Worm (Caenorhabditis elegans): ENCODE data around the gene mak-2.

mak-2 gene

ce11 chrIV:873174-873788 is 11.9 kb upstream of the mak-2 start (continued):
- peak; percentile 71 for TF ChIP-seq D2030.7 (GFP tag; IDR thresholded peaks at IDR 0.05)
- TF ChIP-seq ceh-27 (GFP tag; optimal IDR thresholded peaks at IDR 0.05) = no peak
- TF ChIP-seq bed-2 (GFP tag; IDR thresholded peaks at IDR 0.05) = no peak
- TF ChIP-seq lin-26 (GFP tag; IDR thresholded peaks at IDR 0.05) = peak; percentile 58; the same call in 1 of the 2 replicates
- TF ChIP-seq B0261.1 (tag; optimal IDR thresholded peaks at IDR 0.05) = peak; percentile 48
- no peak for TF ChIP-seq cebp-1 (GFP tag; IDR thresholded peaks at IDR 0.05)
- TF ChIP-seq cebp-1 (tag; optimal IDR thresholded peaks at IDR 0.05) = peak; percentile 22
- TF ChIP-seq die-1 (tag; optimal IDR thresholded peaks at IDR 0.05) = no peak
- TF ChIP-seq ztf-18 (tag; optimal IDR thresholded peaks at IDR 0.05) = no peak
- TF ChIP-seq ccch-3 (GFP tag; optimal IDR thresholded peaks at IDR 0.05) = no peak
- TF ChIP-seq mel-28 (tag; optimal IDR thresholded peaks at IDR 0.05; ENCODE audit: borderline replicate concordance) = no peak
- TF ChIP-seq tbp1 (GFP tag; optimal IDR thresholded peaks at IDR 0.05) = peak; percentile 81
- peak; percentile 8 for TF ChIP-seq snpc-1.1 (tag; optimal IDR thresholded peaks at IDR 0.05; ENCODE audit: insufficient read depth)
- TF ChIP-seq dpl-1 (GFP tag; optimal IDR thresholded peaks at IDR 0.05) = peak; percentile 2
- TF ChIP-seq pha-4 (tag; optimal IDR thresholded peaks at IDR 0.05) = no peak
- no peak for TF ChIP-seq nhr-179 (tag; optimal IDR thresholded peaks at IDR 0.05)

DNA sequence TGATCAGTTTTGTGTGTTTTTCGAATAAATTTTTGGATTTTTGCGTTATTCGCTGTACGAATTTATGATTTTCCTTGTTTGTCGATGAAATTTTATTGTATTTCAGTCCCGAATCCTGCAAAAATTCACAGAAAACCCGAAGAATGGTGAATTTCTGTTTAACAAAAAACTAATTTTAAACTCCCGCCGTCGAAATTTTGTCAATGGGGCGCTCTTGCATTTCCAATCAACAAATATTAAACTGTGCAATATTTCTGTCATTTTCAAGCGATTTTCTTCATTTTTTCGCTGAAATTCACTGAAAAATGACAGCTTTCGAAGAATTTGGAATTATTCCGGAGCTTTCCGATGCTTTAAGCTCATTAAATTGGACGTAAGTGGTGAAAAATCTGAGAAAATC is 10.5 kb upstream of the mak-2 start, which contains the start of gene Y55F3BR.1:
Gene Y55F3BR.1, plus strand, starts transcription at position 115 of the 400 bp plus-strand sequence.
- no peak for TF ChIP-seq somi-1 (GFP tag; optimal IDR thresholded peaks at IDR 0.05)
- no peak for TF ChIP-seq sptf-2 (GFP tag; optimal IDR thresholded peaks at IDR 0.05)
- no peak for TF ChIP-seq C17E4.6 (GFP tag; IDR thresholded peaks at IDR 0.05)
- no peak for TF ChIP-seq him-1 (tag; optimal IDR thresholded peaks at IDR 0.05)
- no peak for TF ChIP-seq hmg-20 (GFP tag; IDR thresholded peaks at IDR 0.05)
- peak; percentile 60 for TF ChIP-seq lsl-1 (GFP tag; optimal IDR thresholded peaks at IDR 0.05)
- no peak for TF ChIP-seq sea-2 (GFP tag; IDR thresholded peaks at IDR 0.05)
- TF ChIP-seq dpl-1 (GFP tag; optimal IDR thresholded peaks at IDR 0.05) = peak; percentile 81
- no peak for TF ChIP-seq F39B2.1 (GFP tag; IDR thresholded peaks at IDR 0.05)
- no peak for TF ChIP-seq tlf-1 (GFP tag; optimal IDR thresholded peaks at IDR 0.05)
- no peak for TF ChIP-seq gei-17 (GFP tag; optimal IDR thresholded peaks at IDR 0.05)
- TF ChIP-seq T26A5.8 (tag; optimal IDR thresholded peaks at IDR 0.05) = no peak
- TF ChIP-seq Y95B8A.8 (GFP tag; IDR thresholded peaks at IDR 0.05) = no peak
- peak; percentile 95 for TF ChIP-seq mcd-1 (GFP tag; IDR thresholded peaks at IDR 0.05)
- no peak for TF ChIP-seq attf-6 (GFP tag; IDR thresholded peaks at IDR 0.05)
- TF ChIP-seq ceh-40 (GFP tag; IDR thresholded peaks at IDR 0.05) = no peak
- TF ChIP-seq madf-6 (GFP tag; IDR thresholded peaks at IDR 0.05) = peak; percentile 27; the same call in 1 of the 2 replicates
- no peak for TF ChIP-seq repo-1 (tag; optimal IDR thresholded peaks at IDR 0.05)
- TF ChIP-seq Y53F4B.3 (GFP tag; IDR thresholded peaks at IDR 0.05) = no peak
- no peak for TF ChIP-seq hsf-1 (GFP tag; IDR thresholded peaks at IDR 0.05)
- TF ChIP-seq ceh-58 (GFP tag; IDR thresholded peaks at IDR 0.05) = no peak
- no peak for TF ChIP-seq mes-4 (tag; optimal IDR thresholded peaks at IDR 0.05)
- no peak for TF ChIP-seq Y79H2A.3 (GFP tag; conservative IDR thresholded peaks at IDR 0.05)
- TF ChIP-seq cebp-1 (GFP tag; IDR thresholded peaks at IDR 0.05) = no peak
- TF ChIP-seq cebp-1 (tag; optimal IDR thresholded peaks at IDR 0.05) = peak; percentile 6
- no peak for TF ChIP-seq ztf-22 (GFP tag; optimal IDR thresholded peaks at IDR 0.05)
- TF ChIP-seq Y53G8AR.9 (GFP tag; conservative IDR thresholded peaks at IDR 0.05) = no peak
- TF ChIP-seq nfya-2 (GFP tag; IDR thresholded peaks at IDR 0.05) = no peak
- TF ChIP-seq attf-3 (GFP tag; conservative IDR thresholded peaks at IDR 0.05) = peak; percentile 39; the same call in 1 of the 2 replicates
- TF ChIP-seq D2030.7 (GFP tag; IDR thresholded peaks at IDR 0.05) = peak; percentile 32; the same call in 1 of the 2 replicates
- TF ChIP-seq snpc-3.4 (tag; optimal IDR thresholded peaks at IDR 0.05) = no peak
- TF ChIP-seq mxl-1 (tag; optimal IDR thresholded peaks at IDR 0.05) = no peak
- peak; percentile 8 for TF ChIP-seq attf-5 (GFP tag; optimal IDR thresholded peaks at IDR 0.05)
- no peak for TF ChIP-seq zim-3 (tag; optimal IDR thresholded peaks at IDR 0.05)
- TF ChIP-seq madf-10 (tag; optimal IDR thresholded peaks at IDR 0.05) = no peak
- TF ChIP-seq aptf-3 (GFP tag; IDR thresholded peaks at IDR 0.05) = no peak
